Worm (Caenorhabditis elegans) whole organism, young adult: ENCODE results near the gene srt-63.
A peak's percentile ranks its signal among the peaks of the same experiment; 100 is the strongest.

Experiments
- F10E7.11 ChIP-seq: sonication (generic microtip); optimal IDR thresholded peaks from 2 replicates; lab custom pipeline; 2017; ENCODE audit warnings: mild to moderate bottlenecking, missing genetic modification characterization, moderate library complexity, missing compliant biosample characterization
- K11D2.4 ChIP-seq: fragments of 200-800 bp; sonication (Bioruptor generic); IDR thresholded peaks from 2 replicates; pipeline ENCODE4 v1.3.6; 2022; ENCODE audit warnings: missing genetic modification reagents, missing genetic modification characterization, missing compliant biosample characterization
- K12H6.12 ChIP-seq: fragments of 200-800 bp; sonication (Bioruptor generic); optimal IDR thresholded peaks from 2 replicates; lab custom pipeline; 2018; ENCODE audit warnings: mild to moderate bottlenecking, missing genetic modification characterization, missing compliant biosample characterization
- Y53G8AR.9 ChIP-seq: fragments of 200-800 bp; sonication (Bioruptor generic); conservative IDR thresholded peaks from 2 replicates; pipeline ENCODE4 v1.3.6; 2022; ENCODE audit warnings: missing genetic modification reagents, missing genetic modification characterization, missing compliant biosample characterization
- Y95B8A.8 ChIP-seq: fragments of 200-800 bp; sonication (Bioruptor generic); IDR thresholded peaks from 2 replicates; pipeline ENCODE4 v1.3.6; 2022; ENCODE audit warnings: missing genetic modification reagents, missing genetic modification characterization, missing compliant biosample characterization
- akir-1 ChIP-seq: fragments of 200-800 bp; sonication (Bioruptor generic); optimal IDR thresholded peaks from 2 replicates; lab custom pipeline; 2018; ENCODE audit warnings: mild to moderate bottlenecking, missing genetic modification characterization, moderate library complexity, missing compliant biosample characterization
- attf-5 ChIP-seq: fragments of 200-800 bp; sonication (Bioruptor generic); optimal IDR thresholded peaks from 2 replicates; lab custom pipeline; 2018; ENCODE audit warnings: mild to moderate bottlenecking, missing genetic modification characterization, missing compliant biosample characterization
- bed-1 ChIP-seq: fragments of 200-800 bp; sonication (Bioruptor generic); IDR thresholded peaks from 2 replicates; pipeline ENCODE4 v1.3.6; 2022; ENCODE audit warnings: missing genetic modification reagents, missing genetic modification characterization, missing compliant biosample characterization
- ccch-3 ChIP-seq: fragments of 200-800 bp; sonication (Bioruptor generic); optimal IDR thresholded peaks from 2 replicates; lab custom pipeline; 2018; ENCODE audit warnings: mild to moderate bottlenecking, missing genetic modification characterization, missing compliant biosample characterization
- cebp-2 ChIP-seq: fragments of 200-800 bp; sonication (Bioruptor generic); IDR thresholded peaks from 2 replicates; pipeline ENCODE4 v1.3.6; 2022; ENCODE audit warnings: missing genetic modification characterization, missing compliant biosample characterization
- ceh-58 ChIP-seq: fragments of 200-800 bp; sonication (Bioruptor generic); IDR thresholded peaks from 2 replicates; pipeline ENCODE4 v1.3.6; 2022; ENCODE audit warnings: missing genetic modification characterization, missing compliant biosample characterization
- ceh-79 ChIP-seq: sonication (generic microtip); optimal IDR thresholded peaks from 2 replicates; lab custom pipeline; 2017; ENCODE audit warnings: mild to moderate bottlenecking, missing genetic modification characterization, missing compliant biosample characterization
- die-1 ChIP-seq: sonication (generic microtip); optimal IDR thresholded peaks from 2 replicates; lab custom pipeline; 2016; ENCODE audit warnings: missing genotype, mild to moderate bottlenecking, missing genetic modification characterization, missing compliant biosample characterization
- dpff-1 ChIP-seq: sonication (generic microtip); optimal IDR thresholded peaks from 2 replicates; lab custom pipeline; 2017; ENCODE audit warnings: mild to moderate bottlenecking, missing genetic modification characterization, missing compliant biosample characterization
- egl-18 ChIP-seq: fragments of 200-800 bp; sonication (Bioruptor generic); IDR thresholded peaks from 2 replicates; pipeline ENCODE4 v1.3.6; 2022; ENCODE audit warnings: missing genetic modification reagents, missing genetic modification characterization, missing compliant biosample characterization
- ekl-4 ChIP-seq: fragments of 200-800 bp; sonication (Bioruptor generic); IDR thresholded peaks from 2 replicates; pipeline ENCODE4 v1.3.6; 2022; ENCODE audit warnings: missing genetic modification reagents, missing genetic modification characterization, missing compliant biosample characterization
- gei-17 ChIP-seq: fragments of 200-800 bp; sonication (Bioruptor generic); optimal IDR thresholded peaks from 2 replicates; lab custom pipeline; 2018; ENCODE audit warnings: mild to moderate bottlenecking, missing genetic modification characterization, missing compliant biosample characterization
- let-526 ChIP-seq: fragments of 200-800 bp; sonication (Bioruptor generic); IDR thresholded peaks from 2 replicates; pipeline ENCODE4 v1.3.6; 2022; ENCODE audit warnings: missing genetic modification reagents, missing genetic modification characterization, missing compliant biosample characterization
- lir-1 ChIP-seq: fragments of 200-800 bp; sonication (Bioruptor generic); conservative IDR thresholded peaks from 2 replicates; pipeline ENCODE4 v1.3.6; 2022; ENCODE audit warnings: missing genetic modification reagents, missing genetic modification characterization, missing compliant biosample characterization
- mel-28 ChIP-seq: sonication (generic microtip); optimal IDR thresholded peaks from 2 replicates; lab custom pipeline; 2016; ENCODE audit warnings: borderline replicate concordance, mild to moderate bottlenecking, missing genetic modification characterization, missing compliant biosample characterization
- mxl-1 ChIP-seq: sonication (generic microtip); optimal IDR thresholded peaks from 2 replicates; lab custom pipeline; 2016; ENCODE audit warnings: missing genetic modification characterization, missing compliant biosample characterization
- nfya-2 ChIP-seq: fragments of 200-800 bp; sonication (Bioruptor generic); IDR thresholded peaks from 2 replicates; pipeline ENCODE4 v1.3.6; 2022; ENCODE audit warnings: missing genetic modification reagents, missing genetic modification characterization, missing compliant biosample characterization
- nfyb-1 ChIP-seq: fragments of 200-800 bp; sonication (Bioruptor generic); IDR thresholded peaks from 2 replicates; pipeline ENCODE4 v1.3.6; 2022; ENCODE audit warnings: missing genetic modification reagents, missing genetic modification characterization, missing compliant biosample characterization
- nhr-120 ChIP-seq: fragments of 200-800 bp; sonication (Bioruptor generic); IDR thresholded peaks from 2 replicates; pipeline ENCODE4 v1.3.6; 2022; ENCODE audit warnings: missing genetic modification characterization, missing compliant biosample characterization
- nhr-179 ChIP-seq: sonication (generic microtip); optimal IDR thresholded peaks from 2 replicates; lab custom pipeline; 2016; ENCODE audit warnings: mild to moderate bottlenecking, missing genetic modification characterization, missing compliant biosample characterization
- nhr-80 ChIP-seq: sonication (generic microtip); optimal IDR thresholded peaks from 2 replicates; lab custom pipeline; 2016; ENCODE audit warnings: missing genetic modification characterization, missing compliant biosample characterization
- rcor-1 ChIP-seq: fragments of 200-800 bp; sonication (Bioruptor generic); IDR thresholded peaks from 2 replicates; pipeline ENCODE4 v1.3.6; 2022; ENCODE audit warnings: missing genetic modification reagents, missing genetic modification characterization, missing compliant biosample characterization
- repo-1 ChIP-seq: sonication (generic microtip); optimal IDR thresholded peaks from 2 replicates; lab custom pipeline; 2017; ENCODE audit warnings: mild to moderate bottlenecking, missing genetic modification characterization, missing compliant biosample characterization
- snpc-1.1 ChIP-seq: sonication (generic microtip); optimal IDR thresholded peaks from 2 replicates; lab custom pipeline; 2017; ENCODE audit warnings: missing genetic modification characterization, mild to moderate bottlenecking, missing compliant biosample characterization, antibody characterized with exemption, moderate library complexity, missing genotype, missing genetic modification reagents; ENCODE audit not compliant: insufficient read depth
- snpc-4 ChIP-seq, 5 experiments: fragments of 150-350 bp in 1 of 5; sonication (generic microtip) in 4 of 5; optimal IDR thresholded peaks; 2 replicates each; lab custom pipeline; 2014 to 2018; ENCODE audit warnings: missing genetic modification characterization in 5 of 5, missing biosample characterization in 3 of 5, antibody characterized with exemption in 2 of 5, mild to moderate bottlenecking in 2 of 5, missing compliant biosample characterization in 2 of 5, missing genotype in 2 of 5, moderate library complexity in 2 of 5, missing genetic modification reagents in 1 of 5
- sptf-2 ChIP-seq: fragments of 200-800 bp; sonication (Bioruptor generic); optimal IDR thresholded peaks from 2 replicates; lab custom pipeline; 2018; ENCODE audit warnings: mild to moderate bottlenecking, missing genetic modification characterization, missing compliant biosample characterization
- tbp1 ChIP-seq: fragments of 200-800 bp; sonication (Bioruptor generic); optimal IDR thresholded peaks from 2 replicates; lab custom pipeline; 2018; ENCODE audit warnings: mild to moderate bottlenecking, missing genetic modification characterization, missing compliant biosample characterization
- ztf-18 ChIP-seq: sonication (generic microtip); optimal IDR thresholded peaks from 2 replicates; lab custom pipeline; 2016; ENCODE audit warnings: missing genotype, mild to moderate bottlenecking, missing genetic modification characterization, missing compliant biosample characterization
- ztf-25 ChIP-seq: fragments of 200-800 bp; sonication (Bioruptor generic); IDR thresholded peaks from 2 replicates; pipeline ENCODE4 v1.3.6; 2022; ENCODE audit warnings: missing genetic modification reagents, missing genetic modification characterization, missing compliant biosample characterization
- ztf-26 ChIP-seq: sonication (generic microtip); optimal IDR thresholded peaks from 2 replicates; lab custom pipeline; 2017; ENCODE audit warnings: missing genetic modification characterization, missing compliant biosample characterization
- ztf-3 ChIP-seq: fragments of 200-800 bp; sonication (Bioruptor generic); optimal IDR thresholded peaks from 2 replicates; lab custom pipeline; 2018; ENCODE audit warnings: mild to moderate bottlenecking, missing genetic modification characterization, missing compliant biosample characterization

srt-63 gene

DNA sequence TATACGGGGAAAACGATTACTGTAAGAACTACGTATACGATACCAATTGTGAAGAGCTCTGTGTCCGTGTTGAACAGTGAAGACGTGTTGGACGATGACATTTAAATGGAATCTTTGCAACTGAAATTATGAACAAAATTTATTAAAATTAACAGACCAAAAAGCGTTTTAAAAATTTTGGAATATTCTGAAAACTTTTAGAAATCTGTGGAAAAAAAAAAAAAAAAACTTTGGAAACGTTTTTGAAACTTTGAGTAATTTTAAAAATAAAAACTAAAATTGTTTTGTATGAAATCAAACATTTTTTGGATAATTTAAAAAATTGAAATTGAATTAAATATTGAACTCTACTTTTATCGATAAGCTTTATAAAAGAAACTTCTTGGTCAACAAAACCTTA is at the start of gene srt-63:
TSS of gene srt-63 (minus strand) at position 101 of the 400 bp plus-strand sequence.
- TF ChIP-seq ccch-3 (GFP tag; lab: Kevin White, UChicago): no peak
- TF ChIP-seq sptf-2 (GFP tag; lab: Kevin White, UChicago): no peak
- no peak for TF ChIP-seq tbp1 (GFP tag; lab: Kevin White, UChicago)
- no peak for TF ChIP-seq cebp-2 (GFP tag; lab: Robert Waterston, UW)
- TF ChIP-seq ztf-26: no peak
- TF ChIP-seq nfya-2 (GFP tag; lab: Robert Waterston, UW): no peak
- no peak for TF ChIP-seq die-1
- no peak for TF ChIP-seq akir-1 (GFP tag; lab: Kevin White, UChicago)
- no peak for TF ChIP-seq nhr-120 (GFP tag; lab: Robert Waterston, UW)
- TF ChIP-seq ekl-4 (GFP tag; lab: Robert Waterston, UW): no peak

DNA sequence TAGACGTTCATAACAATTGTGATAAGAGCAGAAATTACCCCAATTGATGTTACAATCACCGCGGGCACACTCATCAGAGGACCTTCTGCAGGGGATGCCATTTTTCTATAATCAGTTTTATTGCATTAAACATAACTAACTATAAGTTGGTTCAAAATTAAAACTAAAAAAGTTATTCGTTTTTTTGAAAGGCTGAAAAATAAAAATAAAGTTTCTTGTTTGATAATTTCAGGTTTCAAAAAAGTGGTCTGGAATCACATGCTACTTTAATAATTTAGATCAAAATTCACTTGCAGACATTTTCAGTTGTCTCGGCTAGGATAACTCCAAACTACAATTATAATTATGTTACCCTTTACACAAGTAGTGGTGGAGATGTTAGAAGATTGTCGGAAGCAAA is 45.9 kb upstream of the srt-63 start, which contains the start of gene srbc-1:
TSS of gene srbc-1 (minus strand) at position 101 of the 400 bp plus-strand sequence.
- TF ChIP-seq F10E7.11: no peak
- no peak for TF ChIP-seq repo-1
- no peak for TF ChIP-seq bed-1
- TF ChIP-seq ztf-18 (tag; lab: Kevin White, UChicago): no peak

DNA sequence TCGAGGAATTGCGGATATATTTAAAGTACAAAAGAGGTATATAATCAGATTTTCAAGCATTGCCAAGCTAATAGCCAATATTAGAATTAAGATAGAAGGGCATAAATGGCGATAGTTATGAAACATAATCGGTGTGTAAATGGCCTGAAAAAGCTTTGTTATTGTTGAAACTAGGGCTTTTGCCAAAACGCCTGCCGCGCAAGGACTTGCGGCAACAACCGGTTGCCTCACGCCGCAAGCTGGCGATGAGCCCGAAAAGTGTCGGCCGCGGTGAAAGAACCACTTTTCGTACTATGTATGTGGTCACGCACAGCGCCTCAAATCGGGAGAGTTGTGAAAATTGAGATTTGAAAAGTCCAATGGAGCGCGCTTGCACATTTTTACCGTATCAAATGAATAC is 43.5 kb upstream of the srt-63 start:
- TF ChIP-seq snpc-4 (GFP tag; optimal IDR thresholded peaks at IDR 0.05; lab: Kevin White, UChicago) (no peak), snpc-4 (tag; optimal IDR thresholded peaks at IDR 0.05; lab: Kevin White, UChicago) (no peak), let-526 (GFP tag; lab: Robert Waterston, UW) (0 out of 2 replicates have a peak, but pooled peaks have one; percentile 22), Y95B8A.8 (GFP tag; lab: Robert Waterston, UW) (no peak), ztf-25 (0 out of 2 replicates have a peak, but pooled peaks have one; percentile 36), lir-1 (no peak), egl-18 (peak; percentile 66; the same call in 1 of the 2 replicates)

- TF ChIP-seq snpc-1.1 (tag; lab: Kevin White, UChicago) (no peak), Y95B8A.8 (GFP tag; lab: Robert Waterston, UW) (no peak), mel-28 (tag; lab: Kevin White, UChicago) (no peak), rcor-1 (GFP tag; lab: Robert Waterston, UW) (no peak), ceh-79 (no peak), gei-17 (GFP tag; lab: Kevin White, UChicago) (no peak), dpff-1 (tag; lab: Kevin White, UChicago) (no peak), nhr-179 (tag; lab: Kevin White, UChicago) (no peak), Y53G8AR.9 (no peak), attf-5 (GFP tag; lab: Kevin White, UChicago) (no peak), ceh-58 (GFP tag; lab: Robert Waterston, UW) (no peak), nhr-80 (tag; lab: Kevin White, UChicago) (no peak), nfya-2 (GFP tag; lab: Robert Waterston, UW) (no peak), ztf-3 (GFP tag; lab: Kevin White, UChicago) (no peak), K11D2.4 (GFP tag; lab: Robert Waterston, UW) (no peak), mxl-1 (tag; lab: Kevin White, UChicago) (no peak), nfyb-1 (GFP tag; lab: Robert Waterston, UW) (no peak), K12H6.12 (tag; lab: Kevin White, UChicago) (no peak), ztf-25 (no peak)
- TF ChIP-seq, all 124 proteins: peak for 0
These were observed 41.8 kb upstream of the srt-63 start, which contains the start of gene srx-122 for ce11 chrV:3297764-3298163. TSS of gene srx-122 (minus strand) at chrV:3297864.
